Fruit fly (Drosophila melanogaster): Measurements from ENCODE around the gene CG46320.
A peak's percentile ranks its signal among the peaks of the same experiment; 100 is the strongest.

CG46320 gene

dm6 chr3L:5664719-5664973 is 725 bp downstream of the CG46320 start:
- no peak for TF ChIP-seq noc (tag; optimal IDR thresholded peaks at IDR 0.05)

- no peak for TF ChIP-seq noc (tag; optimal IDR thresholded peaks at IDR 0.05)
Measured at dm6 chr3L:5665434-5665833, 1.5 kb downstream of the CG46320 start.

- no peak for TF ChIP-seq noc (tag; optimal IDR thresholded peaks at IDR 0.05)
Measured at dm6 chr3L:5666787-5667186, 2.9 kb downstream of the CG46320 start.

dm6 chr3L:5678241-5678905 is 14.5 kb downstream of the CG46320 start:
- no peak for TF ChIP-seq noc (tag; optimal IDR thresholded peaks at IDR 0.05)

dm6 chr3L:5686274-5686673 is 22.4 kb downstream of the CG46320 start:
- no peak for TF ChIP-seq noc (tag; optimal IDR thresholded peaks at IDR 0.05)

- TF ChIP-seq noc (tag; optimal IDR thresholded peaks at IDR 0.05), result no peak
Measured at dm6 chr3L:5690994-5691503, 27.1 kb downstream of the CG46320 start.

- TF ChIP-seq noc (tag; optimal IDR thresholded peaks at IDR 0.05), result no peak
Measured at dm6 chr3L:5713031-5713430, 49.1 kb downstream of the CG46320 start, which contains the start of gene CG44521. CG44521 (plus strand) TSS chr3L:5713331.

dm6 chr3L:5731639-5732038 is 67.7 kb downstream of the CG46320 start:
- no peak for TF ChIP-seq noc (tag; optimal IDR thresholded peaks at IDR 0.05)

dm6 chr3L:5749616-5750336 is 85.9 kb downstream of the CG46320 start:
- no peak for TF ChIP-seq noc (tag; optimal IDR thresholded peaks at IDR 0.05)

- TF ChIP-seq noc (tag; optimal IDR thresholded peaks at IDR 0.05), result no peak
Measured at dm6 chr3L:5751417-5751739, 87.5 kb downstream of the CG46320 start.

dm6 chr3L:5751740-5752579 is 88.0 kb downstream of the CG46320 start, which contains the start of gene DnaJ-1:
DnaJ-1 (minus strand) TSS chr3L:5752189.
- peak; percentile 50 for TF ChIP-seq noc (tag; optimal IDR thresholded peaks at IDR 0.05)

dm6 chr3L:5752903-5753604 is 89.1 kb downstream of the CG46320 start, which contains the start of gene Usp47:
Usp47 (plus strand) TSS chr3L:5752973.
- peak; percentile 13 for TF ChIP-seq noc (tag; optimal IDR thresholded peaks at IDR 0.05)

- TF ChIP-seq noc (tag; optimal IDR thresholded peaks at IDR 0.05), result no peak
Measured at dm6 chr3L:5753605-5754365, 89.9 kb downstream of the CG46320 start.

- TF ChIP-seq noc (tag; optimal IDR thresholded peaks at IDR 0.05), result no peak
Measured at dm6 chr3L:5764922-5765843, 101.3 kb downstream of the CG46320 start, which contains the start of gene CG10576. CG10576 (minus strand) TSS chr3L:5765702.

Data from whole organism, larva.